Worm (Caenorhabditis elegans) whole organism, L4 larva: ENCODE measurements around the gene vha-17.

Source experiments
- F37D6.2 ChIP-seq: sonication (generic microtip); optimal IDR thresholded peaks from 2 replicates; lab custom pipeline; 2016; ENCODE audit warnings: mild to moderate bottlenecking, missing genetic modification characterization, missing compliant biosample characterization
- T20F7.1 ChIP-seq: fragments of 200-800 bp; sonication (Bioruptor generic); optimal IDR thresholded peaks from 2 replicates; lab custom pipeline; 2018; ENCODE audit warnings: mild to moderate bottlenecking, missing genetic modification characterization, missing compliant biosample characterization
- T26A8.4 ChIP-seq: fragments of 200-800 bp; sonication (Bioruptor generic); IDR thresholded peaks from 2 replicates; pipeline ENCODE4 v1.3.6; 2022; ENCODE audit warnings: missing genetic modification characterization, missing compliant biosample characterization
- Y105C5A.15 ChIP-seq: fragments of 200-800 bp; sonication (Bioruptor generic); IDR thresholded peaks from 2 replicates; pipeline ENCODE4 v1.3.6; 2022; ENCODE audit warnings: missing genetic modification characterization, missing compliant biosample characterization
- Y48G9A.11 ChIP-seq: fragments of 200-800 bp; sonication (Bioruptor generic); IDR thresholded peaks from 2 replicates; pipeline ENCODE4 v1.3.6; 2022; ENCODE audit warnings: missing genetic modification reagents, missing genetic modification characterization, missing compliant biosample characterization
- ZK337.2 ChIP-seq: fragments of 200-800 bp; sonication (Bioruptor generic); IDR thresholded peaks from 2 replicates; pipeline ENCODE4 v1.3.6; 2022; ENCODE audit warnings: missing genetic modification reagents, missing genetic modification characterization, missing compliant biosample characterization
- ZK546.5 ChIP-seq, 2 experiments: sonication (generic microtip); optimal IDR thresholded peaks; 2 replicates each; lab custom pipeline; 2017; ENCODE audit warnings: missing biosample characterization in 2 of 2, missing genetic modification characterization in 2 of 2
- aha-1 ChIP-seq: fragments of 150-350 bp; peaks from one replicate; lab custom pipeline; 2014; ENCODE audit warnings: missing biosample characterization, missing genetic modification characterization
- ama-1 ChIP-seq: fragments of 150-350 bp; optimal IDR thresholded peaks from 2 replicates; lab custom pipeline; 2014; ENCODE audit warnings: inconsistent platforms, mixed read lengths
- arid-1 ChIP-seq: fragments of 200-800 bp; sonication (Bioruptor generic); conservative IDR thresholded peaks from 2 replicates; pipeline ENCODE4 v1.3.6; 2022; ENCODE audit warnings: missing genetic modification reagents, missing genetic modification characterization, missing compliant biosample characterization
- attf-4 ChIP-seq: sonication (generic microtip); optimal IDR thresholded peaks from 3 replicates; lab custom pipeline; 2017; ENCODE audit warnings: missing biosample characterization, missing genetic modification characterization
- ceh-20 ChIP-seq: fragments of 200-800 bp; sonication (Bioruptor generic); IDR thresholded peaks from 2 replicates; pipeline ENCODE4 v1.3.6; 2022; ENCODE audit warnings: missing genetic modification reagents, missing genetic modification characterization, missing compliant biosample characterization
- ceh-44 ChIP-seq: fragments of 200-800 bp; sonication (Bioruptor generic); IDR thresholded peaks from 2 replicates; pipeline ENCODE4 v1.3.6; 2022; ENCODE audit warnings: missing genetic modification reagents, missing genetic modification characterization, missing compliant biosample characterization
- ceh-62 ChIP-seq: sonication (generic microtip); optimal IDR thresholded peaks from 2 replicates; lab custom pipeline; 2017; ENCODE audit warnings: missing biosample characterization, missing genetic modification characterization
- ceh-82 ChIP-seq: sonication (generic microtip); optimal IDR thresholded peaks from 2 replicates; lab custom pipeline; 2017; ENCODE audit warnings: missing biosample characterization, missing genetic modification characterization
- cey-2 ChIP-seq: sonication (generic microtip); optimal IDR thresholded peaks from 3 replicates; lab custom pipeline; 2017; ENCODE audit warnings: missing genetic modification characterization, mild to moderate bottlenecking, missing compliant biosample characterization, antibody characterized with exemption, borderline replicate concordance; ENCODE audit not compliant: insufficient read depth
- daf-16 ChIP-seq, 3 experiments: sonication (generic microtip); optimal IDR thresholded peaks; 2 replicates each; lab custom pipeline; 2016 to 2017; ENCODE audit warnings: missing genetic modification characterization in 3 of 3, missing genetic modification reagents in 3 of 3, mild to moderate bottlenecking in 2 of 3, missing compliant biosample characterization in 2 of 3, missing biosample characterization in 1 of 3, moderate library complexity in 1 of 3
- daf-19 ChIP-seq: fragments of 200-800 bp; sonication (Bioruptor generic); conservative IDR thresholded peaks from 2 replicates; pipeline ENCODE4 v1.3.6; 2022; ENCODE audit warnings: missing genetic modification characterization, missing compliant biosample characterization
- daf-8 ChIP-seq: fragments of 200-800 bp; sonication (Bioruptor generic); IDR thresholded peaks from 2 replicates; pipeline ENCODE4 v1.3.6; 2022; ENCODE audit warnings: missing genetic modification characterization, missing compliant biosample characterization
- dmd-6 ChIP-seq: fragments of 200-800 bp; sonication (Bioruptor generic); IDR thresholded peaks from 2 replicates; pipeline ENCODE4 v1.3.6; 2022; ENCODE audit warnings: missing genetic modification reagents, missing genetic modification characterization, missing compliant biosample characterization
- dmd-8 ChIP-seq: fragments of 200-800 bp; sonication (Bioruptor generic); IDR thresholded peaks from 2 replicates; pipeline ENCODE4 v1.3.6; 2022; ENCODE audit warnings: missing genetic modification characterization, missing compliant biosample characterization
- fkh-10 ChIP-seq: fragments of 150-350 bp; optimal IDR thresholded peaks from 2 replicates; lab custom pipeline; 2014; ENCODE audit warnings: missing biosample characterization, missing genetic modification reagents, missing genetic modification characterization
- fos-1 ChIP-seq: fragments of 150-350 bp; optimal IDR thresholded peaks from 2 replicates; lab custom pipeline; 2014; ENCODE audit warnings: missing biosample characterization, missing genetic modification characterization
- hlh-30 ChIP-seq: sonication (generic microtip); optimal IDR thresholded peaks from 2 replicates; lab custom pipeline; 2017; ENCODE audit warnings: antibody characterized with exemption, mild to moderate bottlenecking, missing genetic modification characterization, missing compliant biosample characterization; ENCODE audit not compliant: insufficient read depth
- lin-1 ChIP-seq: fragments of 200-800 bp; sonication (Bioruptor generic); IDR thresholded peaks from 2 replicates; pipeline ENCODE4 v1.3.6; 2022; ENCODE audit warnings: missing genetic modification reagents, missing genetic modification characterization, missing compliant biosample characterization
- lin-13 ChIP-seq: fragments of 150-350 bp; optimal IDR thresholded peaks from 2 replicates; lab custom pipeline; 2014; ENCODE audit warnings: missing biosample characterization, missing genetic modification reagents, missing genetic modification characterization
- lin-15B ChIP-seq: fragments of 150-350 bp; sonication (generic microtip); optimal IDR thresholded peaks from 3 replicates; lab custom pipeline; 2014; ENCODE audit warnings: missing biosample characterization, missing genetic modification characterization
- lin-38 ChIP-seq: fragments of 200-800 bp; sonication (Bioruptor generic); IDR thresholded peaks from 2 replicates; pipeline ENCODE4 v1.3.6; 2022; ENCODE audit warnings: missing genetic modification reagents, missing genetic modification characterization, missing compliant biosample characterization
- lsy-2 ChIP-seq, 2 experiments: fragments of 150-350 bp in 1 of 2; sonication (generic microtip) in 1 of 2; optimal IDR thresholded peaks; 2 replicates each; lab custom pipeline; 2014 to 2017; ENCODE audit warnings: missing biosample characterization in 2 of 2, missing genetic modification characterization in 2 of 2
- madf-5 ChIP-seq, 2 experiments: fragments of 200-800 bp; sonication (Bioruptor generic); IDR thresholded peaks; 2 replicates each; pipeline ENCODE4 v1.3.6; 2022; ENCODE audit warnings: missing compliant biosample characterization in 2 of 2, missing genetic modification characterization in 2 of 2
- madf-9 ChIP-seq: fragments of 200-800 bp; sonication (Bioruptor generic); conservative IDR thresholded peaks from 2 replicates; pipeline ENCODE4 v1.3.6; 2022; ENCODE audit warnings: missing genetic modification reagents, missing genetic modification characterization, missing compliant biosample characterization
- mdl-1 ChIP-seq, 2 experiments: fragments of 150-350 bp in 1 of 2; sonication (generic microtip) in 1 of 2; optimal IDR thresholded peaks; 2 replicates each; lab custom pipeline; 2014 to 2017; ENCODE audit warnings: missing biosample characterization in 2 of 2, missing genetic modification characterization in 2 of 2
- mep-1 ChIP-seq: fragments of 150-350 bp; sonication (generic microtip); optimal IDR thresholded peaks from 3 replicates; lab custom pipeline; 2014; ENCODE audit warnings: missing biosample characterization, missing genetic modification characterization
- mes-2 ChIP-seq: sonication (generic microtip); optimal IDR thresholded peaks from 2 replicates; lab custom pipeline; 2016; ENCODE audit warnings: missing genotype, mild to moderate bottlenecking, missing genetic modification characterization, missing compliant biosample characterization; ENCODE audit not compliant: poor library complexity, severe bottlenecking
- nhr-10 ChIP-seq: fragments of 150-350 bp; optimal IDR thresholded peaks from 2 replicates; lab custom pipeline; 2014; ENCODE audit warnings: missing biosample characterization, missing genetic modification characterization
- nhr-111 ChIP-seq: fragments of 200-800 bp; sonication (Bioruptor generic); optimal IDR thresholded peaks from 2 replicates; lab custom pipeline; 2018; ENCODE audit warnings: mild to moderate bottlenecking, missing genetic modification characterization, missing compliant biosample characterization
- nhr-28 ChIP-seq: fragments of 150-350 bp; optimal IDR thresholded peaks from 2 replicates; lab custom pipeline; 2014; ENCODE audit warnings: missing biosample characterization, missing genetic modification characterization
- nhr-42 ChIP-seq: fragments of 200-800 bp; sonication (Bioruptor generic); IDR thresholded peaks from 2 replicates; pipeline ENCODE4 v1.3.6; 2022; ENCODE audit warnings: missing genetic modification characterization, missing compliant biosample characterization
- pqm-1 ChIP-seq: sonication (generic microtip); optimal IDR thresholded peaks from 2 replicates; lab custom pipeline; 2017; ENCODE audit warnings: missing biosample characterization, missing genetic modification characterization
- saeg-2 ChIP-seq: fragments of 200-800 bp; sonication (Bioruptor generic); IDR thresholded peaks from 2 replicates; pipeline ENCODE4 v1.3.6; 2022; ENCODE audit warnings: missing genetic modification reagents, missing genetic modification characterization, missing compliant biosample characterization
- sdz-12 ChIP-seq: fragments of 200-800 bp; sonication (Bioruptor generic); optimal IDR thresholded peaks from 2 replicates; lab custom pipeline; 2018; ENCODE audit warnings: mild to moderate bottlenecking, missing genetic modification characterization, missing compliant biosample characterization
- snpc-4 ChIP-seq: fragments of 150-350 bp; optimal IDR thresholded peaks from 2 replicates; lab custom pipeline; 2014; ENCODE audit warnings: missing biosample characterization, missing genetic modification characterization
- spr-1 ChIP-seq: sonication (generic microtip); optimal IDR thresholded peaks from 2 replicates; lab custom pipeline; 2016; ENCODE audit warnings: mild to moderate bottlenecking, missing genetic modification characterization, missing compliant biosample characterization
- spr-3 ChIP-seq: fragments of 200-800 bp; sonication (Bioruptor generic); optimal IDR thresholded peaks from 2 replicates; lab custom pipeline; 2018; ENCODE audit warnings: mild to moderate bottlenecking, missing genetic modification characterization, missing compliant biosample characterization
- tag-97 ChIP-seq: fragments of 200-800 bp; sonication (Bioruptor generic); IDR thresholded peaks from 2 replicates; pipeline ENCODE4 v1.3.6; 2022; ENCODE audit warnings: missing genetic modification characterization, missing compliant biosample characterization
- unc-130 ChIP-seq: sonication (generic microtip); optimal IDR thresholded peaks from 2 replicates; lab custom pipeline; 2016; ENCODE audit warnings: missing genetic modification reagents, missing genetic modification characterization, missing compliant biosample characterization
- unc-62 ChIP-seq, 3 experiments: fragments of 150-350 bp in 1 of 3; sonication (generic microtip); optimal IDR thresholded peaks in 2 of 3; peaks in 1 of 3; 1 replicate in 1 of 3; 2 replicates in 2 of 3; lab custom pipeline; 2014 to 2017; ENCODE audit warnings: missing biosample characterization in 3 of 3, missing genetic modification characterization in 3 of 3, missing genetic modification reagents in 3 of 3, missing genotype in 1 of 3
- zag-1 ChIP-seq: fragments of 150-350 bp; optimal IDR thresholded peaks from 2 replicates; lab custom pipeline; 2014; ENCODE audit warnings: missing biosample characterization, missing genetic modification characterization
- zip-2 ChIP-seq: fragments of 150-350 bp; optimal IDR thresholded peaks from 2 replicates; lab custom pipeline; 2014; ENCODE audit warnings: missing biosample characterization, missing genetic modification characterization

Gene vha-17

ce11 chrIV:9339205-9339604 is 17.6 kb downstream of the vha-17 start, which contains the start of gene T20D3.6:
T20D3.6 (minus strand) TSS chrIV:9339305.
- TF ChIP-seq daf-16 (GFP tag; optimal IDR thresholded peaks at IDR 0.05; lab: Kevin White, UChicago) (no peak), daf-16 (tag; optimal IDR thresholded peaks at IDR 0.05; lab: Kevin White, UChicago) (peak; percentile 17), T20F7.1 (GFP tag; lab: Kevin White, UChicago) (peak; percentile 28), lin-38 (GFP tag; lab: Robert Waterston, UW) (no peak)

DNA sequence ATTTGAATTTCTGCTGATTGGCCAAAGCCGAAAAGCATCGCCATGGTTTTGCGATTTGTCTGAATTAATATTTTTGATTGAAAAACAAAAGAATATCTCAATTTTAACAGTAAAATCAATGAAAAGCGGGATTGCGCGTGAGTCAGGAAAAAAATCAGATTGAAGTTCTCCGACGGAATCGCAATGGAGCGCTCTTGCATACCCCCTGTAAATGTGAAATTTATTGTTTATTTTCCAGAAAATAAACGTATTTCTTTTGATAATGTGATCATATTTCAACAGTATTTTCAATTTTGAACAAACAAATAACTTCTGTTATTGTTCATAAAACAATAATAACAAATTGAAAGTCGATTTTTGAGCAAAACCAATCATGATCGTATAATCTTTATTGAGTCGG is 20.0 kb downstream of the vha-17 start, which contains the start of gene vps-26:
TSS of gene vps-26 (minus strand) at position 200 of the 400 bp plus-strand sequence.
- no peak for TF ChIP-seq spr-3 (GFP tag; lab: Kevin White, UChicago)
- TF ChIP-seq T26A8.4 (GFP tag; lab: Robert Waterston, UW), result no peak
- no peak for TF ChIP-seq Y105C5A.15 (GFP tag; lab: Robert Waterston, UW)
- no peak for TF ChIP-seq nhr-10 (tag; lab: Kevin White, UChicago)
- no peak for TF ChIP-seq cey-2 (tag; lab: Kevin White, UChicago)
- no peak for TF ChIP-seq daf-19
- TF ChIP-seq Y48G9A.11 (GFP tag; lab: Robert Waterston, UW), result no peak
- TF ChIP-seq madf-5 (GFP tag; IDR thresholded peaks at IDR 0.05; lab: Robert Waterston, UW), result no peak
- peak; percentile 26 for TF ChIP-seq ama-1
- no peak for TF ChIP-seq aha-1
- TF ChIP-seq F37D6.2 (tag; lab: Kevin White, UChicago), result no peak
- no peak for TF ChIP-seq zag-1
- no peak for TF ChIP-seq ceh-44 (GFP tag; lab: Robert Waterston, UW)
- TF ChIP-seq lin-1 (GFP tag; lab: Robert Waterston, UW), result no peak
- peak; percentile 92 for TF ChIP-seq lin-38 (GFP tag; lab: Robert Waterston, UW)
- peak in 1 of 2 experiments; percentile 54 for TF ChIP-seq lsy-2 (tag; optimal IDR thresholded peaks at IDR 0.05; lab: Kevin White, UChicago)
- TF ChIP-seq unc-62 (GFP tag; optimal IDR thresholded peaks at IDR 0.05 in 1 of 2; lab: Kevin White, UChicago), result peak in 1 of 2 experiments; percentile 23
- TF ChIP-seq unc-62 (tag; optimal IDR thresholded peaks at IDR 0.05; lab: Kevin White, UChicago), result no peak
- TF ChIP-seq ZK546.5 (tag; optimal IDR thresholded peaks at IDR 0.05; lab: Kevin White, UChicago), result no peak
- no peak for TF ChIP-seq ceh-62 (tag; lab: Kevin White, UChicago)
- no peak for TF ChIP-seq tag-97 (GFP tag; lab: Robert Waterston, UW)
- no peak for TF ChIP-seq nhr-111 (GFP tag; lab: Kevin White, UChicago)
- TF ChIP-seq snpc-4 (tag; lab: Kevin White, UChicago), result no peak
- no peak for TF ChIP-seq arid-1 (GFP tag; lab: Robert Waterston, UW)
- TF ChIP-seq madf-9 (GFP tag; lab: Robert Waterston, UW), result no peak
- TF ChIP-seq lin-15B (tag; lab: Kevin White, UChicago), result no peak
- TF ChIP-seq nhr-42 (GFP tag; lab: Robert Waterston, UW), result no peak
- no peak for TF ChIP-seq fos-1 (tag; lab: Kevin White, UChicago)
- TF ChIP-seq zip-2 (tag; lab: Kevin White, UChicago), result no peak
- peak; percentile 13 for TF ChIP-seq pqm-1 (tag; lab: Kevin White, UChicago)
- TF ChIP-seq daf-8 (GFP tag; lab: Robert Waterston, UW), result no peak
- TF ChIP-seq lin-13 (GFP tag; lab: Kevin White, UChicago), result no peak
- no peak for TF ChIP-seq ceh-20 (GFP tag; lab: Robert Waterston, UW)
- TF ChIP-seq unc-130 (GFP tag; lab: Kevin White, UChicago), result no peak
- no peak for TF ChIP-seq attf-4 (tag; lab: Kevin White, UChicago)
- peak; percentile 14 for TF ChIP-seq mep-1 (tag; lab: Kevin White, UChicago)
- no peak for TF ChIP-seq dmd-8 (GFP tag; lab: Robert Waterston, UW)
- TF ChIP-seq saeg-2 (GFP tag; lab: Robert Waterston, UW), result no peak
- no peak for TF ChIP-seq sdz-12 (GFP tag; lab: Kevin White, UChicago)
- TF ChIP-seq ceh-82, result no peak
- no peak for TF ChIP-seq fkh-10 (GFP tag; lab: Kevin White, UChicago)
- peak; percentile 22 for TF ChIP-seq hlh-30 (tag; lab: Kevin White, UChicago)
- no peak for TF ChIP-seq spr-1 (tag; lab: Kevin White, UChicago)
- TF ChIP-seq mes-2 (tag; lab: Kevin White, UChicago), result peak; percentile 26
- peak; percentile 15 for TF ChIP-seq nhr-28 (tag; lab: Kevin White, UChicago)
- no peak for TF ChIP-seq mdl-1 (tag; optimal IDR thresholded peaks at IDR 0.05; lab: Kevin White, UChicago)
- TF ChIP-seq dmd-6 (GFP tag; lab: Robert Waterston, UW), result no peak
- no peak for TF ChIP-seq daf-16 (GFP tag; optimal IDR thresholded peaks at IDR 0.05; lab: Kevin White, UChicago)
- TF ChIP-seq daf-16 (tag; optimal IDR thresholded peaks at IDR 0.05; lab: Kevin White, UChicago), result peak; percentile 81
- no peak for TF ChIP-seq ZK337.2
